Fruit fly (Drosophila melanogaster) whole organism, prepupa: ENCODE results near the gene CG7329.

Experiments
- Blimp-1 ChIP-seq: fragments of 200-800 bp; sonication (Bioruptor generic); optimal IDR thresholded peaks from 3 replicates; lab custom pipeline; 2017; ENCODE audit warnings: missing biosample characterization, missing genetic modification characterization, mild to moderate bottlenecking, moderate library complexity, missing genetic modification reagents
- CG9139 ChIP-seq: fragments of 200-800 bp; sonication (Bioruptor generic); optimal IDR thresholded peaks from 3 replicates; lab custom pipeline; 2017; ENCODE audit warnings: missing biosample characterization, mild to moderate bottlenecking, missing genetic modification characterization
- Ets96B ChIP-seq: fragments of 200-800 bp; optimal IDR thresholded peaks from 2 replicates; lab custom pipeline; 2019; ENCODE audit warnings: missing biosample characterization, mild to moderate bottlenecking, missing genetic modification characterization, moderate library complexity
- Hr39 ChIP-seq: fragments of 200-800 bp; sonication (Bioruptor generic); optimal IDR thresholded peaks from 2 replicates; lab custom pipeline; 2016; ENCODE audit warnings: missing biosample characterization, missing genetic modification characterization
- Hr4 ChIP-seq: fragments of 200-800 bp; sonication (Bioruptor generic); optimal IDR thresholded peaks from 3 replicates; lab custom pipeline; 2016; ENCODE audit warnings: missing biosample characterization, missing genetic modification characterization
- Met ChIP-seq: fragments of 200-800 bp; sonication (Bioruptor generic); optimal IDR thresholded peaks from 3 replicates; lab custom pipeline; 2016; ENCODE audit warnings: missing biosample characterization, missing genetic modification characterization
- OdsH ChIP-seq: fragments of 200-800 bp; sonication (Bioruptor generic); optimal IDR thresholded peaks from 3 replicates; lab custom pipeline; 2016; ENCODE audit warnings: missing biosample characterization, missing genetic modification characterization
- Sox102F ChIP-seq: fragments of 200-800 bp; sonication (Bioruptor generic); optimal IDR thresholded peaks from 2 replicates; lab custom pipeline; 2016; ENCODE audit warnings: missing biosample characterization, mild to moderate bottlenecking, missing genetic modification characterization
- net ChIP-seq: fragments of 200-800 bp; sonication (Bioruptor generic); optimal IDR thresholded peaks from 3 replicates; lab custom pipeline; 2016; ENCODE audit warnings: missing biosample characterization, missing genetic modification characterization

DNA sequence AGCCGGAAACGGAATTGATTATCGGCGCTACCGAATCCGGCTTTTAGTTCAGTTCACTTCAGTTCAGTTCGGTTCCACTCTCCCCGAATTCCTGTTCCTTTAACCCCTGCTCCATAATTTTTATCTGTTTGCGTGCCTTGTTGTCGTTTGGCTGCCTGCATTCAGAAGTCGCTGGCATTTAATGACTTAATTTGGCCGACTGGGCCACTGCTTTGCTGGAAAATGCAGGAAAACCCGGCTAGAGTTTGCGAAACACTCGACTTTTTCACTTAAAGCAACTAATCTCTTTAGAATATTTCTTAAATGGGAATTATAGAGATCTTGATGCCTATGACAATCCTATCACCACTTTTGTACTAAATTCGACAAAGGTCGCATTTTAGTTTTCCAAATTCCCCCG is 58.8 kb downstream of the CG7329 start, which contains the start of gene CG34160:
- TF ChIP-seq Ets96B (tag; lab: Kevin White, UChicago) (no peak), Blimp-1 (GFP tag; lab: Kevin White, UChicago) (no peak), net (GFP tag; lab: Kevin White, UChicago) (no peak), Hr39 (GFP tag; lab: Kevin White, UChicago) (no peak), Sox102F (no peak), CG9139 (GFP tag; lab: Kevin White, UChicago) (no peak), Met (GFP tag; lab: Kevin White, UChicago) (no peak), Hr4 (no peak), OdsH (no peak)
